Worm (Caenorhabditis elegans): ENCODE data around the gene ugt-65.

DNA sequence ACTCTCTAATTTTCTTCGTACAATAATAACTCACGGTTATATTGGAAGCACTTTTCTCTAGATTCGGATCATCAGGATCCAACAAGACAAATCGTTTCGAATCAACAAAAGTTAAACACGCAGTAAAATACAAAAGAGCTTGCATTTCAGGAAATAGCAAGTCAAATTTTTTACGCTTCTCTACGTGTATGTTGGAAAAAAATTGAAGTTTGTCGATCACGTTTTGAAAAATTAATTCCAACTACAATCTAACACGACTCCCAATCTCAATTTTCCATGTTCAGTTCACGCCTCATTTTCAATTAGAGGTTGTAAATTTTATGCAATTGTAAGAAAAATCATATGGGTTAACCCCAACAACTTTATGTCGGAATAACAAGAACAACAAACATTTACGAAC, 30.5 kb upstream of the ugt-65 start, which contains the start of gene spe-45:
- TF ChIP-seq skn-1 (tag; optimal IDR thresholded peaks at IDR 0.05): no peak
- TF ChIP-seq ceh-82 (tag; optimal IDR thresholded peaks at IDR 0.05): no peak

Measured in whole organism, L2 larva.